Worm (Caenorhabditis elegans): ENCODE results near the gene chts-1.

DNA sequence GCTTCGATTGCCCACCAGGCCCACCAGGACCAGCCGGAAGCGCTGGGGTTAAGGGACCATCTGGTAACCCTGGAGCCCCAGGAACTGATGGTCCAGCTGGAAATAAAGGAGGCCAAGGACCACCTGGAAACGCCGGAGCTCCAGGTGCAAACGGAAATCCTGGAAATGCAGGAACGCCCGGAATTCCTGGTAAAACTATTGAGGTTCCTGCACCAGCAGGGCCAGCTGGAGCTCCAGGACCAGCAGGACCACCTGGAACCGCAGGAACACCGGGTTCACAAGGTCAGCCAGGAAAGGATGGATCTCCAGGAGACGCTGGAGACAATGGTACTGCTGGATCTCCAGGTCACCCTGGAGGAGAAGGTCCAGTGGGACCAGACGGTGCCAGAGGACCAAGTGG, 28.2 kb upstream of the chts-1 start:
- TF ChIP-seq him-1 (tag; optimal IDR thresholded peaks at IDR 0.05) (no peak), dao-5 (tag; optimal IDR thresholded peaks at IDR 0.05) (no peak)
